Fruit fly (Drosophila melanogaster) whole organism, prepupa: ENCODE results near the gene Taf10b.

ENCODE experiments used
- Blimp-1 ChIP-seq: fragments of 200-800 bp; sonication (Bioruptor generic); optimal IDR thresholded peaks from 3 replicates; lab custom pipeline; 2017; ENCODE audit warnings: missing biosample characterization, missing genetic modification characterization, mild to moderate bottlenecking, moderate library complexity, missing genetic modification reagents
- CG10669 ChIP-seq: fragments of 200-800 bp; sonication (Bioruptor generic); optimal IDR thresholded peaks from 3 replicates; lab custom pipeline; 2018; ENCODE audit warnings: missing biosample characterization, mild to moderate bottlenecking, missing genetic modification characterization, moderate library complexity
- CG11294 ChIP-seq: fragments of 200-800 bp; sonication (Bioruptor generic); IDR thresholded peaks from 2 replicates; pipeline ENCODE4 v1.3.6; 2022; ENCODE audit warnings: missing biosample characterization, missing genetic modification characterization
- CG11762 ChIP-seq: fragments of 200-800 bp; sonication (Bioruptor generic); optimal IDR thresholded peaks from 3 replicates; lab custom pipeline; 2016; ENCODE audit warnings: missing biosample characterization, missing genetic modification characterization; ENCODE audit not compliant: insufficient read depth
- CG11902 ChIP-seq: fragments of 200-800 bp; sonication (Bioruptor generic); optimal IDR thresholded peaks from 3 replicates; lab custom pipeline; 2016; ENCODE audit warnings: missing biosample characterization, missing genetic modification characterization
- CG15336 ChIP-seq: fragments of 200-800 bp; sonication (Bioruptor generic); IDR thresholded peaks from 2 replicates; pipeline ENCODE4 v1.3.6; 2022; ENCODE audit warnings: missing biosample characterization, missing genetic modification characterization
- CG1621 ChIP-seq: fragments of 200-800 bp; sonication (Bioruptor generic); optimal IDR thresholded peaks from 3 replicates; lab custom pipeline; 2018; ENCODE audit warnings: missing biosample characterization, mild to moderate bottlenecking, missing genetic modification characterization
- CG16779 ChIP-seq: fragments of 200-800 bp; sonication (Bioruptor generic); optimal IDR thresholded peaks from 3 replicates; lab custom pipeline; 2017; ENCODE audit warnings: missing biosample characterization, mild to moderate bottlenecking, missing genetic modification characterization
- CG3032 ChIP-seq: fragments of 200-800 bp; optimal IDR thresholded peaks from 2 replicates; lab custom pipeline; 2019; ENCODE audit warnings: missing biosample characterization, mild to moderate bottlenecking, missing genetic modification characterization, moderate library complexity
- CG32006 ChIP-seq: fragments of 200-800 bp; sonication (Bioruptor generic); optimal IDR thresholded peaks from 3 replicates; lab custom pipeline; 2017; ENCODE audit warnings: missing biosample characterization, mild to moderate bottlenecking, missing genetic modification characterization
- CG3919 ChIP-seq: fragments of 200-800 bp; sonication (Bioruptor generic); optimal IDR thresholded peaks from 3 replicates; lab custom pipeline; 2016; ENCODE audit warnings: missing biosample characterization, missing genetic modification characterization
- CG6163 ChIP-seq: fragments of 200-800 bp; sonication (Bioruptor generic); IDR thresholded peaks from 3 replicates; pipeline ENCODE4 v1.3.6; 2022; ENCODE audit warnings: missing biosample characterization, missing genetic modification characterization
- CG6276 ChIP-seq: fragments of 200-800 bp; sonication (Bioruptor generic); optimal IDR thresholded peaks from 2 replicates; lab custom pipeline; 2017; ENCODE audit warnings: missing biosample characterization, mild to moderate bottlenecking, missing genetic modification characterization
- CG6792 ChIP-seq: fragments of 200-800 bp; sonication (Bioruptor generic); optimal IDR thresholded peaks from 3 replicates; lab custom pipeline; 2016; ENCODE audit warnings: missing biosample characterization, missing genetic modification characterization
- CG8119 ChIP-seq: fragments of 200-800 bp; sonication (Bioruptor generic); IDR thresholded peaks from 3 replicates; pipeline ENCODE4 v1.3.6; 2022; ENCODE audit warnings: missing biosample characterization, missing genetic modification characterization
- CG9139 ChIP-seq: fragments of 200-800 bp; sonication (Bioruptor generic); optimal IDR thresholded peaks from 3 replicates; lab custom pipeline; 2017; ENCODE audit warnings: missing biosample characterization, mild to moderate bottlenecking, missing genetic modification characterization
- Eip75B ChIP-seq: fragments of 200-800 bp; sonication (Bioruptor generic); optimal IDR thresholded peaks from 3 replicates; lab custom pipeline; 2016; ENCODE audit warnings: missing biosample characterization, missing genetic modification characterization
- Eip93F ChIP-seq: fragments of 200-800 bp; sonication (Bioruptor generic); optimal IDR thresholded peaks from 2 replicates; lab custom pipeline; 2016; ENCODE audit warnings: missing biosample characterization, mild to moderate bottlenecking, missing genetic modification characterization
- Ets21C ChIP-seq: fragments of 200-800 bp; sonication (Bioruptor generic); optimal IDR thresholded peaks from 3 replicates; lab custom pipeline; 2016; ENCODE audit warnings: missing biosample characterization, missing genetic modification characterization
- Ets96B ChIP-seq: fragments of 200-800 bp; optimal IDR thresholded peaks from 2 replicates; lab custom pipeline; 2019; ENCODE audit warnings: missing biosample characterization, mild to moderate bottlenecking, missing genetic modification characterization, moderate library complexity
- Gug ChIP-seq: fragments of 200-800 bp; sonication (Bioruptor generic); IDR thresholded peaks from 2 replicates; pipeline ENCODE4 v1.3.6; 2022; ENCODE audit warnings: missing biosample characterization, missing genetic modification characterization
- Hr38 ChIP-seq: sonication (Bioruptor generic); optimal IDR thresholded peaks from 2 replicates; lab custom pipeline; 2016; ENCODE audit warnings: missing biosample characterization, missing genetic modification characterization
- Hr39 ChIP-seq: fragments of 200-800 bp; sonication (Bioruptor generic); optimal IDR thresholded peaks from 2 replicates; lab custom pipeline; 2016; ENCODE audit warnings: missing biosample characterization, missing genetic modification characterization
- Hr4 ChIP-seq: fragments of 200-800 bp; sonication (Bioruptor generic); optimal IDR thresholded peaks from 3 replicates; lab custom pipeline; 2016; ENCODE audit warnings: missing biosample characterization, missing genetic modification characterization
- Met ChIP-seq: fragments of 200-800 bp; sonication (Bioruptor generic); optimal IDR thresholded peaks from 3 replicates; lab custom pipeline; 2016; ENCODE audit warnings: missing biosample characterization, missing genetic modification characterization
- Smox ChIP-seq: fragments of 200-800 bp; sonication (Bioruptor generic); optimal IDR thresholded peaks from 3 replicates; lab custom pipeline; 2016; ENCODE audit warnings: missing biosample characterization, missing genetic modification characterization
- Sox14 ChIP-seq: fragments of 200-800 bp; sonication (Bioruptor generic); optimal IDR thresholded peaks from 3 replicates; lab custom pipeline; 2016; ENCODE audit warnings: missing biosample characterization, missing genetic modification characterization
- Sox15 ChIP-seq: fragments of 200-800 bp; sonication (Bioruptor generic); optimal IDR thresholded peaks from 3 replicates; lab custom pipeline; 2016; ENCODE audit warnings: missing biosample characterization, missing genetic modification characterization
- achi ChIP-seq: fragments of 200-800 bp; sonication (Bioruptor generic); optimal IDR thresholded peaks from 3 replicates; lab custom pipeline; 2016; ENCODE audit warnings: missing biosample characterization, missing genetic modification characterization
- acj6 ChIP-seq: fragments of 200-800 bp; sonication (Bioruptor generic); optimal IDR thresholded peaks from 3 replicates; lab custom pipeline; 2016; ENCODE audit warnings: missing biosample characterization, missing genetic modification characterization
- cyc ChIP-seq: fragments of 200-800 bp; sonication (Bioruptor generic); optimal IDR thresholded peaks from 3 replicates; lab custom pipeline; 2016; ENCODE audit warnings: missing biosample characterization, missing genetic modification characterization
- dsx ChIP-seq: fragments of 200-800 bp; optimal IDR thresholded peaks from 3 replicates; lab custom pipeline; 2019; ENCODE audit warnings: missing biosample characterization, mild to moderate bottlenecking, missing genetic modification characterization, moderate library complexity; ENCODE audit not compliant: poor library complexity, severe bottlenecking
- eg ChIP-seq: fragments of 200-800 bp; sonication (Bioruptor generic); IDR thresholded peaks from 3 replicates; pipeline ENCODE4 v1.3.6; 2022; ENCODE audit warnings: missing biosample characterization, missing genetic modification characterization
- fd59A ChIP-seq: fragments of 200-800 bp; sonication (Bioruptor generic); optimal IDR thresholded peaks from 2 replicates; lab custom pipeline; 2017; ENCODE audit warnings: missing biosample characterization, mild to moderate bottlenecking, missing genetic modification characterization, missing genetic modification reagents
- fd85E ChIP-seq: fragments of 200-800 bp; sonication (Bioruptor generic); optimal IDR thresholded peaks from 3 replicates; lab custom pipeline; 2016; ENCODE audit warnings: missing biosample characterization, missing genetic modification characterization
- lz ChIP-seq: fragments of 200-800 bp; sonication (Bioruptor generic); optimal IDR thresholded peaks from 3 replicates; lab custom pipeline; 2016; ENCODE audit warnings: missing biosample characterization, missing genetic modification characterization
- net ChIP-seq: fragments of 200-800 bp; sonication (Bioruptor generic); optimal IDR thresholded peaks from 3 replicates; lab custom pipeline; 2016; ENCODE audit warnings: missing biosample characterization, missing genetic modification characterization
- salr ChIP-seq, 2 experiments: fragments of 200-800 bp; sonication (Bioruptor generic); optimal IDR thresholded peaks; 3 replicates each; lab custom pipeline; 2016 to 2018; ENCODE audit warnings: missing biosample characterization in 2 of 2, missing genetic modification characterization in 2 of 2, mild to moderate bottlenecking in 1 of 2
- spab ChIP-seq: fragments of 200-800 bp; sonication (Bioruptor generic); optimal IDR thresholded peaks from 2 replicates; lab custom pipeline; 2017; ENCODE audit warnings: missing biosample characterization, mild to moderate bottlenecking, missing genetic modification characterization, missing genetic modification reagents
- ss ChIP-seq, 2 experiments: fragments of 200-800 bp; sonication (Bioruptor generic); optimal IDR thresholded peaks; 2 replicates in 1 of 2; 3 replicates in 1 of 2; lab custom pipeline; 2017 to 2018; ENCODE audit warnings: mild to moderate bottlenecking in 2 of 2, missing biosample characterization in 2 of 2, missing genetic modification characterization in 2 of 2, moderate library complexity in 1 of 2
- svp ChIP-seq: fragments of 200-800 bp; sonication (Bioruptor generic); peaks from one replicate; lab custom pipeline; 2016; ENCODE audit warnings: missing biosample characterization, missing genetic modification characterization
- topi ChIP-seq: fragments of 200-800 bp; sonication (Bioruptor generic); optimal IDR thresholded peaks from 3 replicates; lab custom pipeline; 2016; ENCODE audit warnings: missing biosample characterization, missing genetic modification characterization
- vri ChIP-seq: fragments of 200-800 bp; sonication (Bioruptor generic); optimal IDR thresholded peaks from 3 replicates; lab custom pipeline; 2016; ENCODE audit warnings: missing biosample characterization, mild to moderate bottlenecking, missing genetic modification characterization

The Taf10b gene

dm6 chr2L:2765659-2766373 is 1.8 kb downstream of the Taf10b start, which contains the start of the genes Snx21 and aph-1 (continued):
- TF ChIP-seq Eip93F (GFP tag; lab: Kevin White, UChicago) (peak; percentile 87), Hr4 (peak; percentile 91), topi (peak; percentile 84), Sox14 (GFP tag; lab: Kevin White, UChicago) (peak; percentile 89), fd85E (GFP tag; lab: Kevin White, UChicago) (peak; percentile 70), Ets96B (tag; lab: Kevin White, UChicago) (peak; percentile 90), CG11762 (GFP tag; lab: Kevin White, UChicago) (peak; percentile 89), CG3032 (tag; lab: Kevin White, UChicago) (peak; percentile 89), Met (GFP tag; lab: Kevin White, UChicago) (peak; percentile 88), CG6163 (GFP tag; lab: Robert Waterston, UW) (peak; percentile 89), dsx (GFP tag; lab: Kevin White, UChicago) (peak; percentile 83), spab (GFP tag; lab: Kevin White, UChicago) (peak; percentile 81), salr (GFP tag; optimal IDR thresholded peaks at IDR 0.05; lab: Kevin White, UChicago) (peak; percentile 59 to 86), ss (GFP tag; optimal IDR thresholded peaks at IDR 0.05; lab: Kevin White, UChicago) (peak; percentile 88 to 89), CG11294 (GFP tag; lab: Robert Waterston, UW) (peak; percentile 81)

dm6 chr2L:2760288-2760687 is 7.4 kb downstream of the Taf10b start:
- TF ChIP-seq eg (GFP tag; lab: Robert Waterston, UW) (0 out of 3 replicates have a peak, but pooled peaks have one; percentile 5), CG8119 (GFP tag; lab: Robert Waterston, UW) (no peak), Hr39 (GFP tag; lab: Kevin White, UChicago) (no peak), CG10669 (GFP tag; lab: Kevin White, UChicago) (no peak)

dm6 chr2L:2759654-2760053 is 8.0 kb downstream of the Taf10b start, which contains the start of the genes HemK2, Snapin and Tnpo-SR:
TSS of gene HemK2 (minus strand) at chr2L:2759677.
TSS of gene Snapin (minus strand) at chr2L:2759677.
TSS of gene Tnpo-SR (plus strand) at chr2L:2759924.
- peak; percentile 88 for TF ChIP-seq Gug
- TF ChIP-seq svp (GFP tag; lab: Kevin White, UChicago) = peak; percentile 97
- TF ChIP-seq dsx (GFP tag; lab: Kevin White, UChicago) = peak; percentile 85
- peak; percentile 93 for TF ChIP-seq lz (GFP tag; lab: Kevin White, UChicago)
- peak; percentile 83 for TF ChIP-seq Sox15 (GFP tag; lab: Kevin White, UChicago)
- TF ChIP-seq Ets21C (GFP tag; lab: Kevin White, UChicago) = peak; percentile 90
- TF ChIP-seq Hr4 = peak; percentile 91
- TF ChIP-seq CG6276 (GFP tag; lab: Kevin White, UChicago) = no peak
- TF ChIP-seq vri (GFP tag; lab: Kevin White, UChicago) = peak; percentile 88
- peak; percentile 89 for TF ChIP-seq CG3919 (GFP tag; lab: Kevin White, UChicago)
- TF ChIP-seq CG6163 (GFP tag; lab: Robert Waterston, UW) = peak; percentile 93
- TF ChIP-seq salr (GFP tag; optimal IDR thresholded peaks at IDR 0.05; lab: Kevin White, UChicago) = peak; percentile 67 to 79
- TF ChIP-seq CG3032 (tag; lab: Kevin White, UChicago) = peak; percentile 91
- peak; percentile 87 for TF ChIP-seq achi
- TF ChIP-seq fd59A (GFP tag; lab: Kevin White, UChicago) = peak; percentile 69
- peak; percentile 70 for TF ChIP-seq Blimp-1 (GFP tag; lab: Kevin White, UChicago)
- peak; percentile 83 for TF ChIP-seq CG1621
- TF ChIP-seq Smox (GFP tag; lab: Kevin White, UChicago) = peak; percentile 92
- no peak for TF ChIP-seq Hr38
- TF ChIP-seq CG32006 (GFP tag; lab: Kevin White, UChicago) = peak; percentile 84
- TF ChIP-seq net (GFP tag; lab: Kevin White, UChicago) = peak; percentile 80
- TF ChIP-seq CG6792 (GFP tag; lab: Kevin White, UChicago) = peak; percentile 89
- peak; percentile 83 for TF ChIP-seq CG15336 (GFP tag; lab: Robert Waterston, UW)
- peak; percentile 79; the same call in 1 of the 2 replicates for TF ChIP-seq CG11294 (GFP tag; lab: Robert Waterston, UW)
- peak; percentile 78 for TF ChIP-seq CG11762 (GFP tag; lab: Kevin White, UChicago)
- no peak for TF ChIP-seq spab (GFP tag; lab: Kevin White, UChicago)
- peak; percentile 93 for TF ChIP-seq Hr39 (GFP tag; lab: Kevin White, UChicago)
- TF ChIP-seq cyc (GFP tag; lab: Kevin White, UChicago) = peak; percentile 93
- TF ChIP-seq acj6 (GFP tag; lab: Kevin White, UChicago) = peak; percentile 93
- peak; percentile 87 for TF ChIP-seq Eip93F (GFP tag; lab: Kevin White, UChicago)
- peak; percentile 47 for TF ChIP-seq fd85E (GFP tag; lab: Kevin White, UChicago)
- TF ChIP-seq CG16779 (tag; lab: Kevin White, UChicago) = peak; percentile 53
- TF ChIP-seq CG10669 (GFP tag; lab: Kevin White, UChicago) = peak; percentile 84
- peak; percentile 91 for TF ChIP-seq CG11902
- TF ChIP-seq CG9139 (GFP tag; lab: Kevin White, UChicago) = no peak
- TF ChIP-seq topi = peak; percentile 94
- TF ChIP-seq Eip75B (GFP tag; lab: Kevin White, UChicago) = peak; percentile 89
